Worm (Caenorhabditis elegans): ENCODE measurements around the gene brd-1.

brd-1 gene

DNA sequence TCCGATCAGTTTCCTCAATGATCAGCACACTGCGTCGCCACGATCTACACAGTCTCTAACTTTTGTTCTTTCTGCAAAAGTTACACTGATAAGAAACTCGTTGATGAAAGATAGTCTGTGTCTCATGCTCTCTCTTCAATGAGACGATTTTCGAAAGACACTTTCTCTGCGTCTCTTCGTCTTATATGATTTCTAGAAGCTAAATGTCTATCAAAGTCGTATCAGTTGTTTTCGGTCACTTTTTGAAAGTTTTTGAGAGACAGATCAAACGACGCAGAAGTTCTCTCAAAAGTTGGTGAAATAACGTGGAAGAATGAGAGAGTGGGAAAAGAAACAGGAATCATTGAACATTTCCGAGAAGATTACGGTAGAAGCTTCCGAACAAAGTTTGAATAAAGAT lies 5.9 kb upstream of the brd-1 start:
- TF ChIP-seq tbx-11 (GFP tag; IDR thresholded peaks at IDR 0.05) (no peak), flt-1 (GFP tag; IDR thresholded peaks at IDR 0.05) (no peak), ceh-13 (GFP tag; optimal IDR thresholded peaks at IDR 0.05) (no peak), pes-1 (GFP tag; IDR thresholded peaks at IDR 0.05) (no peak), ets-7 (tag; optimal IDR thresholded peaks at IDR 0.05) (no peak), B0310.2 (tag; optimal IDR thresholded peaks at IDR 0.05) (no peak), hmbx-1 (tag; optimal IDR thresholded peaks at IDR 0.05) (no peak), scrt-1 (GFP tag; IDR thresholded peaks at IDR 0.05) (no peak), ceh-36 (tag; optimal IDR thresholded peaks at IDR 0.05) (no peak), tra-4 (tag; optimal IDR thresholded peaks at IDR 0.05) (no peak), ama-1 (optimal IDR thresholded peaks at IDR 0.05) (no peak), hnd-1 (tag; optimal IDR thresholded peaks at IDR 0.05) (no peak), F13C5.2 (tag; optimal IDR thresholded peaks at IDR 0.05) (no peak), sea-1 (GFP tag; conservative IDR thresholded peaks at IDR 0.05) (no peak), aly-1 (tag; optimal IDR thresholded peaks at IDR 0.05) (no peak), tbx-37 (GFP tag; conservative IDR thresholded peaks at IDR 0.05) (no peak)

- no peak for TF ChIP-seq hnd-1 (tag; optimal IDR thresholded peaks at IDR 0.05)
- no peak for TF ChIP-seq flt-1 (GFP tag; IDR thresholded peaks at IDR 0.05)
- no peak for TF ChIP-seq ama-1 (optimal IDR thresholded peaks at IDR 0.05)
- no peak for TF ChIP-seq ceh-36 (tag; optimal IDR thresholded peaks at IDR 0.05)
- TF ChIP-seq hmbx-1 (tag; optimal IDR thresholded peaks at IDR 0.05), result no peak
- TF ChIP-seq aly-1 (tag; optimal IDR thresholded peaks at IDR 0.05), result no peak
- TF ChIP-seq tbx-37 (GFP tag; conservative IDR thresholded peaks at IDR 0.05), result no peak
- TF ChIP-seq ets-7 (tag; optimal IDR thresholded peaks at IDR 0.05), result no peak
- TF ChIP-seq F13C5.2 (tag; optimal IDR thresholded peaks at IDR 0.05), result no peak
- no peak for TF ChIP-seq tbx-11 (GFP tag; IDR thresholded peaks at IDR 0.05)
- no peak for TF ChIP-seq tra-4 (tag; optimal IDR thresholded peaks at IDR 0.05)
- TF ChIP-seq sea-1 (GFP tag; conservative IDR thresholded peaks at IDR 0.05), result no peak
These were observed 2.3 kb upstream of the brd-1 start, which contains the start of gene K04C2.5 for ce11 chrIII:6891560-6891959. K04C2.5 (minus strand) TSS chrIII:6891660.

DNA sequence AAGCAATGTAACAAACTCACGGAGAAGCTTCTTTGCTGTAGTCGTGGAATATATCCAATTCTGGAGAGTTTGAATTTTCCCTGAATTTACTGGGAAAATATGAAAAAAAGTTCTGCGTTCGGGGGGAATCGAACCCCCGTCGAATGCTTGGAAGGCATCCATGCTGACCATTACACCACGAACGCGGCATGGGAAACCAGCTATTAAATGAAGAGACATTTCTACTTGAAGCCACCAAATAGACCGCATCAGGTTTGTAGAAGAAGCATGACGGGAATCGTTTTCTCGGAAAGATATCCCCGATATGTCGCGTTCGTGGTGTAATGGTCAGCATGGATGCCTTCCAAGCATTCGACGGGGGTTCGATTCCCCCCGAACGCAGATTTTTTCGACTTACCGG lies 807 bp downstream of the brd-1 start:
- no peak for TF ChIP-seq hnd-1 (tag; optimal IDR thresholded peaks at IDR 0.05)
- no peak for TF ChIP-seq hmg-4 (GFP tag; optimal IDR thresholded peaks at IDR 0.05)
- peak; percentile 55; the same call in 1 of the 2 replicates for TF ChIP-seq scrt-1 (GFP tag; IDR thresholded peaks at IDR 0.05)
- no peak for TF ChIP-seq ceh-13 (GFP tag; optimal IDR thresholded peaks at IDR 0.05)
- TF ChIP-seq aly-1 (tag; optimal IDR thresholded peaks at IDR 0.05), result no peak
- no peak for TF ChIP-seq F13C5.2 (tag; optimal IDR thresholded peaks at IDR 0.05)
- TF ChIP-seq hmbx-1 (tag; optimal IDR thresholded peaks at IDR 0.05), result no peak
- TF ChIP-seq ceh-36 (tag; optimal IDR thresholded peaks at IDR 0.05), result no peak
- TF ChIP-seq tbx-37 (GFP tag; conservative IDR thresholded peaks at IDR 0.05), result peak; percentile 36; the same call in 1 of the 2 replicates
- TF ChIP-seq pes-1 (GFP tag; IDR thresholded peaks at IDR 0.05), result peak; percentile 43; the same call in 1 of the 2 replicates
- no peak for TF ChIP-seq B0310.2 (tag; optimal IDR thresholded peaks at IDR 0.05)
- 0 out of 2 replicates have a peak, but pooled peaks have one; percentile 28 for TF ChIP-seq flt-1 (GFP tag; IDR thresholded peaks at IDR 0.05)
- TF ChIP-seq sea-1 (GFP tag; conservative IDR thresholded peaks at IDR 0.05), result peak; percentile 58; the same call in 1 of the 2 replicates
- no peak for TF ChIP-seq ama-1 (optimal IDR thresholded peaks at IDR 0.05)
- TF ChIP-seq tbx-11 (GFP tag; IDR thresholded peaks at IDR 0.05), result 0 out of 2 replicates have a peak, but pooled peaks have one; percentile 49
- no peak for TF ChIP-seq tra-4 (tag; optimal IDR thresholded peaks at IDR 0.05)
- TF ChIP-seq ets-7 (tag; optimal IDR thresholded peaks at IDR 0.05), result no peak

DNA sequence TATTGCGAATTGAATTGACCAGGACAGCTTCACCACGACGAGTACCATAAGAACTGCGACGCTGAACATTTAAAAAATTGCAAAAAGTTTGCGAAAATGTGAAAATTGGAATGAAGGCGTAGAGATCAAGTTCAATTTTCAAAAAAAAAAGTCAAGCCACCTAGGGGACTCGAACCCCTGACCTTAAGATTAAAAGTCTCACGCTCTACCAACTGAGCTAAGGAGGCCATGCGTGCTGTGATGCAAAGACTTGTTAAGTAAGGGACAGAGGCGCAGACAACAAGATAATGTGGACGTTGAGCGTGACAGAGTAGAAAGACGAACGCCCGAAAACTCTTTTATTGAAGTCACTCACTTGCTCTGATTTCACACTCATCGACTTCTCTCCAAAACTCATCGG lies 1.7 kb downstream of the brd-1 start:
- TF ChIP-seq B0310.2 (tag; optimal IDR thresholded peaks at IDR 0.05) (peak; percentile 73), ceh-36 (tag; optimal IDR thresholded peaks at IDR 0.05) (peak; percentile 81), scrt-1 (GFP tag; IDR thresholded peaks at IDR 0.05) (peak; percentile 86), ets-7 (tag; optimal IDR thresholded peaks at IDR 0.05) (peak; percentile 53), pes-1 (GFP tag; IDR thresholded peaks at IDR 0.05) (peak; percentile 90), tbx-37 (GFP tag; conservative IDR thresholded peaks at IDR 0.05) (peak; percentile 74), ceh-13 (GFP tag; optimal IDR thresholded peaks at IDR 0.05) (peak; percentile 67), tra-4 (tag; optimal IDR thresholded peaks at IDR 0.05) (no peak), aly-1 (tag; optimal IDR thresholded peaks at IDR 0.05) (peak; percentile 82), F13C5.2 (tag; optimal IDR thresholded peaks at IDR 0.05) (peak; percentile 87), tbx-11 (GFP tag; IDR thresholded peaks at IDR 0.05) (peak; percentile 81), hmg-4 (GFP tag; optimal IDR thresholded peaks at IDR 0.05) (peak; percentile 84), hmbx-1 (tag; optimal IDR thresholded peaks at IDR 0.05) (peak; percentile 10), sea-1 (GFP tag; conservative IDR thresholded peaks at IDR 0.05) (peak; percentile 84), ama-1 (optimal IDR thresholded peaks at IDR 0.05) (no peak), hnd-1 (tag; optimal IDR thresholded peaks at IDR 0.05) (peak; percentile 74), flt-1 (GFP tag; IDR thresholded peaks at IDR 0.05) (peak; percentile 87)

- TF ChIP-seq hnd-1 (tag; optimal IDR thresholded peaks at IDR 0.05) (no peak), tra-4 (tag; optimal IDR thresholded peaks at IDR 0.05) (no peak), scrt-1 (GFP tag; IDR thresholded peaks at IDR 0.05) (no peak)
These were observed 3.4 kb downstream of the brd-1 start for ce11 chrIII:6885889-6886288.

ce11 chrIII:6884203-6884602 lies 5.1 kb downstream of the brd-1 start, which contains the start of gene med-2:
med-2 (plus strand) TSS chrIII:6884503.
- TF ChIP-seq scrt-1 (GFP tag; IDR thresholded peaks at IDR 0.05) (no peak), tra-4 (tag; optimal IDR thresholded peaks at IDR 0.05) (no peak)

- no peak for TF ChIP-seq ama-1 (optimal IDR thresholded peaks at IDR 0.05)
- TF ChIP-seq ets-7 (tag; optimal IDR thresholded peaks at IDR 0.05), result no peak
- TF ChIP-seq tbx-37 (GFP tag; conservative IDR thresholded peaks at IDR 0.05), result no peak
- no peak for TF ChIP-seq hmbx-1 (tag; optimal IDR thresholded peaks at IDR 0.05)
- TF ChIP-seq tbx-11 (GFP tag; IDR thresholded peaks at IDR 0.05), result no peak
- TF ChIP-seq flt-1 (GFP tag; IDR thresholded peaks at IDR 0.05), result no peak
- no peak for TF ChIP-seq B0310.2 (tag; optimal IDR thresholded peaks at IDR 0.05)
- no peak for TF ChIP-seq aly-1 (tag; optimal IDR thresholded peaks at IDR 0.05)
- TF ChIP-seq scrt-1 (GFP tag; IDR thresholded peaks at IDR 0.05), result no peak
- no peak for TF ChIP-seq F13C5.2 (tag; optimal IDR thresholded peaks at IDR 0.05)
- TF ChIP-seq ceh-36 (tag; optimal IDR thresholded peaks at IDR 0.05), result no peak
- no peak for TF ChIP-seq ceh-13 (GFP tag; optimal IDR thresholded peaks at IDR 0.05)
- no peak for TF ChIP-seq pes-1 (GFP tag; IDR thresholded peaks at IDR 0.05)
- no peak for TF ChIP-seq sea-1 (GFP tag; conservative IDR thresholded peaks at IDR 0.05)
- no peak for TF ChIP-seq hnd-1 (tag; optimal IDR thresholded peaks at IDR 0.05)
- no peak for TF ChIP-seq tra-4 (tag; optimal IDR thresholded peaks at IDR 0.05)
- TF ChIP-seq hmg-4 (GFP tag; optimal IDR thresholded peaks at IDR 0.05), result no peak
These were observed 7.6 kb downstream of the brd-1 start for ce11 chrIII:6881745-6882144.
